Worm (Caenorhabditis elegans) whole organism, midembryonic: ENCODE data around the gene hlh-10.

ENCODE experiments used
- T22C8.4 ChIP-seq: fragments of 200-800 bp; sonication (Bioruptor generic); IDR thresholded peaks from 2 replicates; pipeline ENCODE4 v1.3.6; 2022; ENCODE audit warnings: missing genetic modification characterization, missing compliant biosample characterization
- cog-1 ChIP-seq: sonication (generic microtip); optimal IDR thresholded peaks from 2 replicates; lab custom pipeline; 2016; ENCODE audit warnings: missing genetic modification characterization, missing compliant biosample characterization
- flt-1 ChIP-seq: fragments of 200-800 bp; sonication (Bioruptor generic); IDR thresholded peaks from 2 replicates; pipeline ENCODE4 v1.3.6; 2022; ENCODE audit warnings: missing genetic modification characterization, missing compliant biosample characterization
- klf-2 ChIP-seq: fragments of 200-800 bp; sonication (Bioruptor generic); conservative IDR thresholded peaks from 2 replicates; pipeline ENCODE4 v1.3.6; 2022; ENCODE audit warnings: missing genetic modification reagents, missing genetic modification characterization, missing compliant biosample characterization
- med-1 ChIP-seq: sonication (generic microtip); optimal IDR thresholded peaks from 2 replicates; lab custom pipeline; 2017; ENCODE audit warnings: missing genetic modification characterization, mild to moderate bottlenecking, missing compliant biosample characterization, antibody characterized with exemption, missing genetic modification reagents; ENCODE audit not compliant: insufficient read depth
- ref-1 ChIP-seq: fragments of 200-800 bp; sonication (Bioruptor generic); conservative IDR thresholded peaks from 2 replicates; pipeline ENCODE4 v1.3.6; 2022; ENCODE audit warnings: missing genetic modification reagents, missing genetic modification characterization, missing compliant biosample characterization
- tab-1 ChIP-seq: fragments of 200-800 bp; sonication (Bioruptor generic); IDR thresholded peaks from 2 replicates; pipeline ENCODE4 v1.3.6; 2022; ENCODE audit warnings: missing genetic modification characterization, missing compliant biosample characterization
- ztf-23 ChIP-seq: fragments of 200-800 bp; sonication (Bioruptor generic); IDR thresholded peaks from 2 replicates; pipeline ENCODE4 v1.3.6; 2022; ENCODE audit warnings: missing genetic modification reagents, missing genetic modification characterization, missing compliant biosample characterization
- ztf-29 ChIP-seq: fragments of 200-800 bp; sonication (Bioruptor generic); IDR thresholded peaks from 2 replicates; pipeline ENCODE4 v1.3.6; 2022; ENCODE audit warnings: missing genetic modification reagents, missing genetic modification characterization, missing compliant biosample characterization

Gene hlh-10

ce11 chrV:9232296-9232695 lies 49.7 kb downstream of the hlh-10 start, which contains the start of gene F07C3.3:
F07C3.3 (minus strand) TSS chrV:9232396.
- TF ChIP-seq ztf-29 (GFP tag; lab: Robert Waterston, UW) (no peak), klf-2 (GFP tag; lab: Robert Waterston, UW) (no peak), med-1 (GFP tag; lab: Kevin White, UChicago) (no peak), tab-1 (GFP tag; lab: Robert Waterston, UW) (no peak), cog-1 (tag; lab: Kevin White, UChicago) (no peak), ref-1 (GFP tag; lab: Robert Waterston, UW) (no peak), ztf-23 (GFP tag; lab: Robert Waterston, UW) (no peak), flt-1 (GFP tag; lab: Robert Waterston, UW) (no peak), T22C8.4 (GFP tag; lab: Robert Waterston, UW) (no peak)
